Worm (Caenorhabditis elegans) whole organism, L1 larva: ENCODE data around the gene C01B10.6.

Experiments
- C34B4.2 ChIP-seq: sonication (generic microtip); optimal IDR thresholded peaks from 2 replicates; lab custom pipeline; 2017; ENCODE audit warnings: mild to moderate bottlenecking, missing genetic modification characterization, missing compliant biosample characterization
- F16B12.6 ChIP-seq: fragments of 150-350 bp; optimal IDR thresholded peaks from 2 replicates; lab custom pipeline; 2014; ENCODE audit warnings: missing biosample characterization, missing genetic modification characterization
- Y116A8C.19 ChIP-seq: sonication (generic microtip); optimal IDR thresholded peaks from 2 replicates; lab custom pipeline; 2016; ENCODE audit warnings: missing compliant biosample characterization, missing genetic modification characterization, borderline replicate concordance
- alr-1 ChIP-seq: fragments of 200-800 bp; sonication (Bioruptor generic); optimal IDR thresholded peaks from 2 replicates; lab custom pipeline; 2018; ENCODE audit warnings: borderline replicate concordance, mild to moderate bottlenecking, missing genetic modification characterization, missing compliant biosample characterization
- ama-1 ChIP-seq: fragments of 150-350 bp; optimal IDR thresholded peaks from 2 replicates; lab custom pipeline; 2014
- ceh-82 ChIP-seq, 3 experiments: fragments of 150-350 bp in 1 of 3; sonication (generic microtip) in 2 of 3; optimal IDR thresholded peaks; 2 replicates each; lab custom pipeline; 2014 to 2017; ENCODE audit warnings: missing biosample characterization in 3 of 3, missing genetic modification characterization in 3 of 3
- ces-1 ChIP-seq: fragments of 150-350 bp; optimal IDR thresholded peaks from 2 replicates; lab custom pipeline; 2014; ENCODE audit warnings: missing biosample characterization, missing genetic modification reagents, missing genetic modification characterization
- dpl-1 ChIP-seq, 3 experiments: fragments of 150-350 bp in 2 of 3; sonication (generic microtip) in 1 of 3; optimal IDR thresholded peaks; 2 replicates each; lab custom pipeline; 2014 to 2017; ENCODE audit warnings: missing biosample characterization in 3 of 3, missing genetic modification characterization in 3 of 3, missing genetic modification reagents in 3 of 3
- dsc-1 ChIP-seq: sonication (generic microtip); optimal IDR thresholded peaks from 2 replicates; lab custom pipeline; 2016; ENCODE audit warnings: mild to moderate bottlenecking, missing genetic modification characterization, missing compliant biosample characterization
- efl-1 ChIP-seq, 4 experiments: fragments of 150-350 bp; optimal IDR thresholded peaks in 3 of 4; peaks in 1 of 4; 1 replicate in 1 of 4; 2 replicates in 3 of 4; lab custom pipeline; 2014; ENCODE audit warnings: missing biosample characterization in 2 of 4, missing genetic modification characterization in 2 of 4, missing genetic modification reagents in 2 of 4
- egl-13 ChIP-seq: sonication (generic microtip); optimal IDR thresholded peaks from 2 replicates; lab custom pipeline; 2016; ENCODE audit warnings: missing genotype, missing genetic modification reagents, missing genetic modification characterization, missing compliant biosample characterization
- elt-2 ChIP-seq: sonication (generic microtip); optimal IDR thresholded peaks from 2 replicates; lab custom pipeline; 2016; ENCODE audit warnings: missing genetic modification characterization, mild to moderate bottlenecking, inconsistent platforms, missing compliant biosample characterization, missing genetic modification reagents
- elt-3 ChIP-seq, 6 experiments: fragments of 150-350 bp in 1 of 6; sonication (generic microtip); optimal IDR thresholded peaks; 2 replicates each; lab custom pipeline; 2017 to 2018; ENCODE audit warnings: missing biosample characterization in 6 of 6, missing genetic modification characterization in 6 of 6, inconsistent platforms in 1 of 6
- ets-5 ChIP-seq: fragments of 200-800 bp; sonication (Bioruptor generic); IDR thresholded peaks from 2 replicates; pipeline ENCODE4 v1.3.6; 2022; ENCODE audit warnings: missing genetic modification characterization, missing compliant biosample characterization
- fkh-10 ChIP-seq: sonication (generic microtip); optimal IDR thresholded peaks from 2 replicates; lab custom pipeline; 2017; ENCODE audit warnings: missing biosample characterization, missing genetic modification reagents, missing genetic modification characterization
- irx-1 ChIP-seq: sonication (generic microtip); optimal IDR thresholded peaks from 2 replicates; lab custom pipeline; 2016; ENCODE audit warnings: missing genetic modification characterization, missing compliant biosample characterization
- isw-1 ChIP-seq: fragments of 200-800 bp; sonication (Bioruptor generic); IDR thresholded peaks from 2 replicates; pipeline ENCODE4 v1.3.6; 2022; ENCODE audit warnings: missing genetic modification characterization, missing compliant biosample characterization
- jun-1 ChIP-seq: fragments of 150-350 bp; optimal IDR thresholded peaks from 2 replicates; lab custom pipeline; 2014; ENCODE audit warnings: missing biosample characterization, missing genetic modification reagents, missing genetic modification characterization
- lin-14 ChIP-seq: fragments of 200-800 bp; sonication (Bioruptor generic); optimal IDR thresholded peaks from 2 replicates; lab custom pipeline; 2018; ENCODE audit warnings: mild to moderate bottlenecking, missing genetic modification characterization, moderate library complexity, missing compliant biosample characterization
- lin-35 ChIP-seq, 2 experiments: fragments of 150-350 bp; optimal IDR thresholded peaks; 2 replicates each; lab custom pipeline; 2014; ENCODE audit warnings: missing biosample characterization in 2 of 2, missing genetic modification characterization in 2 of 2, missing genetic modification reagents in 2 of 2
- lin-39 ChIP-seq: fragments of 150-350 bp; optimal IDR thresholded peaks from 2 replicates; lab custom pipeline; 2014; ENCODE audit warnings: missing biosample characterization, missing genetic modification reagents, missing genetic modification characterization
- lsy-2 ChIP-seq, 2 experiments: fragments of 150-350 bp; optimal IDR thresholded peaks; 2 replicates each; lab custom pipeline; 2014; ENCODE audit warnings: missing biosample characterization in 2 of 2, missing genetic modification characterization in 2 of 2
- mdl-1 ChIP-seq, 2 experiments: fragments of 150-350 bp; optimal IDR thresholded peaks; 2 replicates each; lab custom pipeline; 2014 to 2017; ENCODE audit warnings: missing biosample characterization in 2 of 2, missing genetic modification characterization in 2 of 2, inconsistent platforms in 1 of 2
- nhr-11 ChIP-seq: fragments of 150-350 bp; optimal IDR thresholded peaks from 2 replicates; lab custom pipeline; 2014; ENCODE audit warnings: missing biosample characterization, missing genetic modification characterization
- nhr-12 ChIP-seq: sonication (generic microtip); optimal IDR thresholded peaks from 2 replicates; lab custom pipeline; 2017; ENCODE audit warnings: missing biosample characterization, missing genetic modification characterization
- nhr-20 ChIP-seq: sonication (generic microtip); optimal IDR thresholded peaks from 2 replicates; lab custom pipeline; 2016; ENCODE audit warnings: mild to moderate bottlenecking, missing genetic modification characterization, missing compliant biosample characterization
- nhr-237 ChIP-seq: fragments of 150-350 bp; optimal IDR thresholded peaks from 2 replicates; lab custom pipeline; 2014; ENCODE audit warnings: missing biosample characterization, missing genetic modification characterization
- nhr-47 ChIP-seq: sonication (generic microtip); optimal IDR thresholded peaks from 2 replicates; lab custom pipeline; 2016; ENCODE audit warnings: mild to moderate bottlenecking, missing genetic modification characterization, moderate library complexity, missing compliant biosample characterization
- nhr-71 ChIP-seq: sonication (generic microtip); optimal IDR thresholded peaks from 2 replicates; lab custom pipeline; 2016; ENCODE audit warnings: mild to moderate bottlenecking, missing genetic modification characterization, moderate library complexity, missing compliant biosample characterization
- nhr-76 ChIP-seq: sonication (generic microtip); optimal IDR thresholded peaks from 2 replicates; lab custom pipeline; 2017; ENCODE audit warnings: missing biosample characterization, missing genetic modification characterization
- nhr-77 ChIP-seq: fragments of 150-350 bp; optimal IDR thresholded peaks from 2 replicates; lab custom pipeline; 2014; ENCODE audit warnings: missing biosample characterization, missing genetic modification characterization
- nhr-85 ChIP-seq: sonication (generic microtip); peaks from one replicate; lab custom pipeline; 2016; ENCODE audit warnings: missing genetic modification characterization, inconsistent platforms, missing compliant biosample characterization
- nhr-90 ChIP-seq: sonication (generic microtip); optimal IDR thresholded peaks from 2 replicates; lab custom pipeline; 2016; ENCODE audit warnings: mild to moderate bottlenecking, missing genetic modification characterization, missing compliant biosample characterization; ENCODE audit not compliant: poor library complexity
- pax-3 ChIP-seq: fragments of 200-800 bp; sonication (Bioruptor generic); optimal IDR thresholded peaks from 2 replicates; lab custom pipeline; 2018; ENCODE audit warnings: mild to moderate bottlenecking, missing genetic modification characterization, moderate library complexity, missing compliant biosample characterization
- pqm-1 ChIP-seq: sonication (generic microtip); optimal IDR thresholded peaks from 3 replicates; lab custom pipeline; 2017; ENCODE audit warnings: missing biosample characterization, missing genetic modification characterization
- skn-1 ChIP-seq: fragments of 150-350 bp; optimal IDR thresholded peaks from 2 replicates; lab custom pipeline; 2014; ENCODE audit warnings: missing biosample characterization, missing genetic modification characterization
- snpc-4 ChIP-seq: fragments of 150-350 bp; optimal IDR thresholded peaks from 2 replicates; lab custom pipeline; 2014; ENCODE audit warnings: missing biosample characterization, missing genetic modification characterization
- unc-130 ChIP-seq: fragments of 150-350 bp; optimal IDR thresholded peaks from 2 replicates; lab custom pipeline; 2017; ENCODE audit warnings: missing biosample characterization, missing genetic modification characterization, inconsistent platforms
- unc-30 ChIP-seq: sonication (generic microtip); optimal IDR thresholded peaks from 2 replicates; lab custom pipeline; 2017; ENCODE audit warnings: missing biosample characterization, missing genetic modification characterization
- unc-62 ChIP-seq: fragments of 150-350 bp; optimal IDR thresholded peaks from 2 replicates; lab custom pipeline; 2014; ENCODE audit warnings: missing biosample characterization, missing genetic modification reagents, missing genetic modification characterization
- unc-86 ChIP-seq: sonication (generic microtip); optimal IDR thresholded peaks from 2 replicates; lab custom pipeline; 2016; ENCODE audit warnings: missing genetic modification characterization, missing compliant biosample characterization
- vab-15 ChIP-seq: sonication (generic microtip); optimal IDR thresholded peaks from 2 replicates; lab custom pipeline; 2017; ENCODE audit warnings: missing genotype, mild to moderate bottlenecking, missing genetic modification characterization, missing compliant biosample characterization

Gene C01B10.6

DNA sequence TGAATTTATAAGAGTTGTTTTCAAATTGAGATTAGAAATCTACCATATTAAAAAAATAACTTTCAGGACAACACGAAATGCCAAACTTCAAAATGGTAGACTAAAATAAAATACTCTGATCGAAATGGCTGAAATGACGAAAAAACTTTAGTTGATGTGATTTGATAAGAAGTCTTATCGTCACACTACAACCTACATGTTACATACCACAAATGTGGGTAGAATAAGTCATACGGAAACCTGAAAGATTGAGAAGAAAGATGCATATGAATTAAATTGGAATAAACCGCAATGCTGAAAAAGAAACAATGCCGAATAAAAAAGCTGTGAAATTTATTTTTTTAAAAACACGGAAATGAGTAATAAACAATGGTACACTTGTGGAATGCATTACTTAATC is 32.9 kb upstream of the C01B10.6 start:
- TF ChIP-seq nhr-85 (tag; lab: Kevin White, UChicago), result peak; percentile 60
- no peak for TF ChIP-seq snpc-4 (tag; lab: Kevin White, UChicago)
- TF ChIP-seq elt-3 (tag; optimal IDR thresholded peaks at IDR 0.05; lab: Kevin White, UChicago), result peak in 1 of 6 experiments; percentile 33

DNA sequence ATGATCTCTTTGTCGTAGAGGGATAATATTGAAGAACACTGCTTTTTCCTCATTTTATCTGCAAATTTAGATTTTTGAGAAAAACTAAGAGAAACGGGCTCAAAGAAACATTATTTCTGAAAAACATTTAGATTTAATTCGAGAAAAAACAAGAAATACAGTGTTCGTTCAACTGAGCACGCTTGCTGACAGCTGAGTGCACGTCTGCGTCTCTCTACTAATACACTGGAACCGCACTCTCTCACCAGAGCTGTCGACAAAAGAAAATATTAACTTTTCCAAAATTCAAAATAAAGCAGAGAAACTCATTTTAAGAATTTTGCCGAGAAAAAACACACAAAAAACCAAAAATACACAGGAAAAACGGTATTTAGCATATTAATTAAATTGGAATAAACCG is 26.7 kb upstream of the C01B10.6 start, which contains the start of gene drh-1:
Gene drh-1, minus strand, starts transcription at position 58 of the 400 bp plus-strand sequence.
- TF ChIP-seq lsy-2 (tag; optimal IDR thresholded peaks at IDR 0.05; lab: Kevin White, UChicago) (peak in 1 of 2 experiments; percentile 52), nhr-77 (tag; lab: Kevin White, UChicago) (no peak), ets-5 (no peak), dpl-1 (GFP tag; optimal IDR thresholded peaks at IDR 0.05; lab: Kevin White, UChicago) (peak in 1 of 3 experiments; percentile 30), lin-35 (GFP tag; optimal IDR thresholded peaks at IDR 0.05; lab: Kevin White, UChicago) (peak in 1 of 2 experiments; percentile 6), lin-14 (peak; percentile 50), efl-1 (optimal IDR thresholded peaks at IDR 0.05; lab: Kevin White, UChicago) (peak; percentile 19 to 29), efl-1 (GFP tag; optimal IDR thresholded peaks at IDR 0.05 in 1 of 2; lab: Kevin White, UChicago) (no peak)

ce11 chrIV:6618607-6619006 is 21.4 kb upstream of the C01B10.6 start:
- TF ChIP-seq nhr-12 (no peak), efl-1 (optimal IDR thresholded peaks at IDR 0.05; lab: Kevin White, UChicago) (peak; percentile 12 to 53), efl-1 (GFP tag; optimal IDR thresholded peaks at IDR 0.05 in 1 of 2; lab: Kevin White, UChicago) (peak in 1 of 2 experiments; percentile 89), F16B12.6 (tag; lab: Kevin White, UChicago) (no peak), skn-1 (tag; lab: Kevin White, UChicago) (peak; percentile 48), mdl-1 (tag; optimal IDR thresholded peaks at IDR 0.05; lab: Kevin White, UChicago) (peak in 1 of 2 experiments; percentile 2), lsy-2 (tag; optimal IDR thresholded peaks at IDR 0.05; lab: Kevin White, UChicago) (peak in 1 of 2 experiments; percentile 42), ceh-82 (tag; optimal IDR thresholded peaks at IDR 0.05; lab: Kevin White, UChicago) (peak in 1 of 3 experiments; percentile 16), lin-35 (GFP tag; optimal IDR thresholded peaks at IDR 0.05; lab: Kevin White, UChicago) (peak in 1 of 2 experiments; percentile 36), unc-130 (tag; lab: Kevin White, UChicago) (no peak), nhr-20 (tag; lab: Kevin White, UChicago) (peak; percentile 24)
- TF ChIP-seq, all 84 proteins: peak for 7

DNA sequence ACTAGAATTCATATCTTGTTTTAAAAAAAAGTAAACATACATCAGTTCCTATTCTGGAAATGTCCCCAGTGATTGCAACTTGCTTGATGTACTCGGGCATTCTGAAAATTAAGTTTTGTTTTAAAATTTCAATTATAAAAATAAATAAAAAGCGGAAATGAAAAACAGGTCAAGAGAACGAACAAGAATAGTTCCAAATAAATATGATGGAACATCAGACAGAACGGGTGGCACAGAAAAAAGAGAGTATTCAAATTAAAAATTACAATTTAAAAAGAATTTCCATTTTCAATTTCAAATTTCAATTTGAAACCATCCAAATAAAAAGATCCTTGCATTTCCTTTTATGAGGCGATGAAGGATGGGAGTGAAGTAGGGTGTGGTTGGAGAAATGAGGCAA is 18.7 kb upstream of the C01B10.6 start, which contains the start of gene C01B10.3:
Gene C01B10.3, minus strand, starts transcription at position 101 of the 400 bp plus-strand sequence.
- TF ChIP-seq ets-5, result no peak
- no peak for TF ChIP-seq irx-1 (tag; lab: Kevin White, UChicago)
- TF ChIP-seq isw-1 (GFP tag; lab: Robert Waterston, UW), result no peak
- TF ChIP-seq ama-1 (lab: Kevin White, UChicago), result no peak
- TF ChIP-seq nhr-77 (tag; lab: Kevin White, UChicago), result no peak
- no peak for TF ChIP-seq nhr-11 (tag; lab: Kevin White, UChicago)
- no peak for TF ChIP-seq F16B12.6 (tag; lab: Kevin White, UChicago)
- no peak for TF ChIP-seq pax-3
- TF ChIP-seq nhr-85 (tag; lab: Kevin White, UChicago), result no peak
- TF ChIP-seq unc-30 (tag; lab: Kevin White, UChicago), result no peak
- no peak for TF ChIP-seq jun-1 (tag; lab: Kevin White, UChicago)

- TF ChIP-seq ama-1 (lab: Kevin White, UChicago), result no peak
- peak; percentile 40 for TF ChIP-seq nhr-71 (tag; lab: Kevin White, UChicago)
- TF ChIP-seq fkh-10 (GFP tag; lab: Kevin White, UChicago), result no peak
- peak in 1 of 2 experiments; percentile 43 for TF ChIP-seq lsy-2 (tag; optimal IDR thresholded peaks at IDR 0.05; lab: Kevin White, UChicago)
- no peak for TF ChIP-seq Y116A8C.19 (tag; lab: Kevin White, UChicago)
- TF ChIP-seq elt-2 (tag; lab: Kevin White, UChicago), result no peak
- TF ChIP-seq unc-86 (tag; lab: Kevin White, UChicago), result no peak
- TF ChIP-seq dsc-1, result no peak
- peak; percentile 94 for TF ChIP-seq lin-14
- TF ChIP-seq C34B4.2 (tag; lab: Kevin White, UChicago), result no peak
- TF ChIP-seq nhr-47 (tag; lab: Kevin White, UChicago), result no peak
- no peak for TF ChIP-seq vab-15 (tag; lab: Kevin White, UChicago)
- TF ChIP-seq lin-35 (GFP tag; optimal IDR thresholded peaks at IDR 0.05; lab: Kevin White, UChicago), result peak in 1 of 2 experiments; percentile 47
- no peak for TF ChIP-seq unc-62 (GFP tag; lab: Kevin White, UChicago)
- no peak for TF ChIP-seq egl-13 (tag; lab: Kevin White, UChicago)
- TF ChIP-seq ces-1 (GFP tag; lab: Kevin White, UChicago), result no peak
- no peak for TF ChIP-seq nhr-12
- no peak for TF ChIP-seq alr-1
- TF ChIP-seq pqm-1, result no peak
- TF ChIP-seq mdl-1 (tag; optimal IDR thresholded peaks at IDR 0.05; lab: Kevin White, UChicago), result no peak
- no peak for TF ChIP-seq lin-39
- TF ChIP-seq nhr-237 (tag; lab: Kevin White, UChicago), result peak; percentile 17
- TF ChIP-seq nhr-90 (tag; lab: Kevin White, UChicago), result peak; percentile 35
- TF ChIP-seq unc-30 (tag; lab: Kevin White, UChicago), result no peak
- TF ChIP-seq nhr-76 (tag; lab: Kevin White, UChicago), result no peak
Observed at ce11 chrIV:6622142-6622541, 17.8 kb upstream of the C01B10.6 start.
